Fruit fly (Drosophila melanogaster): ENCODE results near the gene ush.

ush gene

DNA sequence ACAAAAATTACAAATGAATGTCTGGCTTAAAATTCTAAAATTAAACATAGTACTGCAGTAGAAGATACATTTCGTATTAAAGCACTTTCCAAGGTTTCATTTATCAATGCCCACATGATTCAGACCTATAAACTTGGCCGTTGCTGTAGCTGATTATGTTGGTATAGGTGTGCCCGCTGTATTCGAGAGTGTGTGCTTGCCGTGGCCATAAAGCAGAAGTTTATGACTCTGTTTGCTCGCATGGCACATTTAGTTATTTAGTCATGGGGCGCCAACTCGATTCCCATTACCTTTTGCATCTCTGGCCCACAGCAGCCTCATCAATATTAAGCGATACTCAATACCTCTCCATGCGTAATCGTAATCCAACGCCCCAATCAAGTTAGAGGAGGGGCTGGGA, 37.0 kb downstream of the ush start (continued):
- TF ChIP-seq rib (GFP tag; IDR thresholded peaks at IDR 0.05) (no peak), vvl (GFP tag; IDR thresholded peaks at IDR 0.05) (peak; percentile 60), CrebB (tag; optimal IDR thresholded peaks at IDR 0.05) (no peak), psq (GFP tag; optimal IDR thresholded peaks at IDR 0.05) (no peak), Trl (optimal IDR thresholded peaks at IDR 0.05) (no peak), Trl (GFP tag; optimal IDR thresholded peaks at IDR 0.05) (no peak), CG17328 (GFP tag; IDR thresholded peaks at IDR 0.05) (no peak), Mrtf (GFP tag; IDR thresholded peaks at IDR 0.05) (no peak), sens (GFP tag) (peak; percentile 13), usp (GFP tag; optimal IDR thresholded peaks at IDR 0.05) (no peak), PHDP (tag; optimal IDR thresholded peaks at IDR 0.05) (peak; percentile 1), CG13296 (GFP tag; optimal IDR thresholded peaks at IDR 0.05) (no peak), esg (GFP tag; conservative IDR thresholded peaks at IDR 0.05) (no peak), CG31441 (GFP tag; IDR thresholded peaks at IDR 0.05) (no peak), CG11093 (GFP tag; IDR thresholded peaks at IDR 0.05) (no peak), CG6254 (GFP tag; optimal IDR thresholded peaks at IDR 0.05) (no peak), CG12104 (GFP tag; optimal IDR thresholded peaks at IDR 0.05) (no peak), pros (GFP tag; optimal IDR thresholded peaks at IDR 0.05) (no peak), Oaz (GFP tag; IDR thresholded peaks at IDR 0.05) (no peak), Hr51 (GFP tag; optimal IDR thresholded peaks at IDR 0.05) (peak in 1 of 2 experiments; percentile 34), CG8359 (GFP tag; optimal IDR thresholded peaks at IDR 0.05; ENCODE audit: borderline replicate concordance) (no peak), CG2875 (GFP tag; optimal IDR thresholded peaks at IDR 0.05) (no peak), ato (GFP tag; IDR thresholded peaks at IDR 0.05; ENCODE audit: partially characterized antibody) (no peak), z (GFP tag; IDR thresholded peaks at IDR 0.05) (no peak), Taf1 (GFP tag; IDR thresholded peaks at IDR 0.05) (no peak), Dbx (GFP tag; IDR thresholded peaks at IDR 0.05) (no peak), her (GFP tag; optimal IDR thresholded peaks at IDR 0.05) (no peak), tin (GFP tag; optimal IDR thresholded peaks at IDR 0.05) (no peak), CG11504 (tag; optimal IDR thresholded peaks at IDR 0.05) (peak; percentile 31), sqz (GFP tag; optimal IDR thresholded peaks at IDR 0.05) (no peak), Six4 (GFP tag; optimal IDR thresholded peaks at IDR 0.05) (no peak), zen (tag; optimal IDR thresholded peaks at IDR 0.05) (no peak), CG9876 (GFP tag; optimal IDR thresholded peaks at IDR 0.05) (no peak), twi (tag; optimal IDR thresholded peaks at IDR 0.05) (no peak), CG31224 (GFP tag; IDR thresholded peaks at IDR 0.05) (no peak), dysf (GFP tag; IDR thresholded peaks at IDR 0.05) (0 out of 3 replicates have a peak, but pooled peaks have one; percentile 17), CG17612 (GFP tag; IDR thresholded peaks at IDR 0.05) (no peak), CG1603 (tag; optimal IDR thresholded peaks at IDR 0.05) (peak; percentile 33), Atf3 (GFP tag; optimal IDR thresholded peaks at IDR 0.05) (no peak), Lhr (GFP tag; optimal IDR thresholded peaks at IDR 0.05) (no peak), CG16815 (GFP tag; optimal IDR thresholded peaks at IDR 0.05) (no peak), run (tag; optimal IDR thresholded peaks at IDR 0.05) (no peak), CG6689 (GFP tag; IDR thresholded peaks at IDR 0.05) (0 out of 2 replicates have a peak, but pooled peaks have one; percentile 15), Hey (tag; optimal IDR thresholded peaks at IDR 0.05) (no peak), Ets65A (GFP tag) (peak; percentile 55), Med (GFP tag) (peak; percentile 82), zfh1 (GFP tag; IDR thresholded peaks at IDR 0.05) (0 out of 3 replicates have a peak, but pooled peaks have one; percentile 18), vfl (GFP tag; optimal IDR thresholded peaks at IDR 0.05) (no peak), CG11696 (GFP tag; IDR thresholded peaks at IDR 0.05) (peak; percentile 75), chm (GFP tag; IDR thresholded peaks at IDR 0.05) (no peak)

Data from whole organism, embryonic.